Fruit fly (Drosophila melanogaster) whole organism, embryonic: Measurements from ENCODE around the gene Src64B.

ENCODE experiments used
- Adf1 ChIP-seq: fragments of 200-800 bp; sonication (Bioruptor generic); IDR thresholded peaks from 2 replicates; pipeline ENCODE4 v1.3.6; 2022; ENCODE audit warnings: missing biosample characterization, missing genetic modification characterization
- Aef1 ChIP-seq: fragments of 200-800 bp; sonication (Bioruptor generic); IDR thresholded peaks from 3 replicates; pipeline ENCODE4 v1.3.6; 2022; ENCODE audit warnings: missing biosample characterization, missing genetic modification characterization
- BtbVII ChIP-seq: fragments of 200-800 bp; sonication (Bioruptor generic); optimal IDR thresholded peaks from 3 replicates; lab custom pipeline; 2017; ENCODE audit warnings: missing biosample characterization, mild to moderate bottlenecking, missing genetic modification characterization
- CG10274 ChIP-seq: fragments of 200-800 bp; sonication (Bioruptor generic); optimal IDR thresholded peaks from 3 replicates; lab custom pipeline; 2017; ENCODE audit warnings: missing biosample characterization, mild to moderate bottlenecking, missing genetic modification characterization
- CG12071 ChIP-seq: fragments of 200-800 bp; sonication (Bioruptor generic); optimal IDR thresholded peaks from 3 replicates; lab custom pipeline; 2018; ENCODE audit warnings: missing biosample characterization, mild to moderate bottlenecking, missing genetic modification characterization
- CG1233 ChIP-seq: fragments of 200-800 bp; sonication (Bioruptor generic); optimal IDR thresholded peaks from 4 replicates; lab custom pipeline; 2018; ENCODE audit warnings: missing biosample characterization, mild to moderate bottlenecking, missing genetic modification characterization
- CG12391 ChIP-seq: fragments of 200-800 bp; sonication (Bioruptor generic); optimal IDR thresholded peaks from 3 replicates; lab custom pipeline; 2018; ENCODE audit warnings: missing biosample characterization, mild to moderate bottlenecking, missing genetic modification characterization, moderate library complexity
- CG15479 ChIP-seq: fragments of 200-800 bp; sonication (Bioruptor generic); optimal IDR thresholded peaks from 3 replicates; lab custom pipeline; 2019; ENCODE audit warnings: missing biosample characterization, mild to moderate bottlenecking, missing genetic modification characterization, moderate library complexity
- CG1602 ChIP-seq: fragments of 200-800 bp; sonication (Bioruptor generic); optimal IDR thresholded peaks from 3 replicates; lab custom pipeline; 2016; ENCODE audit warnings: missing biosample characterization, missing genetic modification characterization
- CG1647 ChIP-seq: fragments of 200-800 bp; sonication (Bioruptor generic); optimal IDR thresholded peaks from 3 replicates; lab custom pipeline; 2016; ENCODE audit warnings: missing biosample characterization, missing genetic modification characterization
- CG16863 ChIP-seq: fragments of 200-800 bp; sonication (Bioruptor generic); optimal IDR thresholded peaks from 3 replicates; lab custom pipeline; 2016; ENCODE audit warnings: missing biosample characterization, missing genetic modification characterization
- CG31365 ChIP-seq: fragments of 200-800 bp; sonication (Bioruptor generic); optimal IDR thresholded peaks from 2 replicates; lab custom pipeline; 2018; ENCODE audit warnings: missing biosample characterization, mild to moderate bottlenecking, missing genetic modification characterization
- CG32772 ChIP-seq: fragments of 200-800 bp; sonication (Bioruptor generic); IDR thresholded peaks from 2 replicates; pipeline ENCODE4 v1.3.6; 2022; ENCODE audit warnings: missing biosample characterization, missing genetic modification characterization
- CG3281 ChIP-seq: fragments of 200-800 bp; sonication (Bioruptor generic); optimal IDR thresholded peaks from 3 replicates; lab custom pipeline; 2017; ENCODE audit warnings: missing biosample characterization, mild to moderate bottlenecking, missing genetic modification characterization
- CG3995 ChIP-seq: fragments of 200-800 bp; sonication (Bioruptor generic); optimal IDR thresholded peaks from 3 replicates; lab custom pipeline; 2016; ENCODE audit warnings: missing biosample characterization, missing genetic modification characterization
- CG7928 ChIP-seq: fragments of 200-800 bp; sonication (Bioruptor generic); optimal IDR thresholded peaks from 2 replicates; lab custom pipeline; 2017; ENCODE audit warnings: missing biosample characterization, mild to moderate bottlenecking, missing genetic modification characterization
- CG9817 ChIP-seq: fragments of 200-800 bp; sonication (Bioruptor generic); optimal IDR thresholded peaks from 2 replicates; lab custom pipeline; 2018; ENCODE audit warnings: missing biosample characterization, mild to moderate bottlenecking, missing genetic modification characterization, moderate library complexity
- CoRest ChIP-seq: fragments of 200-800 bp; sonication (Bioruptor generic); optimal IDR thresholded peaks from 3 replicates; lab custom pipeline; 2018; ENCODE audit warnings: missing biosample characterization, mild to moderate bottlenecking, missing genetic modification characterization, moderate library complexity
- Doc3 ChIP-seq: fragments of 200-800 bp; sonication (Bioruptor generic); IDR thresholded peaks from 3 replicates; pipeline ENCODE4 v1.3.6; 2022; ENCODE audit warnings: missing biosample characterization, missing genetic modification characterization; ENCODE audit not compliant: partially characterized antibody
- Drgx ChIP-seq: fragments of 200-800 bp; sonication (Bioruptor generic); IDR thresholded peaks from 2 replicates; pipeline ENCODE4 v1.3.6; 2022; ENCODE audit warnings: missing biosample characterization, missing genetic modification characterization
- HLH54F ChIP-seq: fragments of 200-800 bp; sonication (Bioruptor generic); optimal IDR thresholded peaks from 3 replicates; lab custom pipeline; 2016; ENCODE audit warnings: missing biosample characterization, missing genetic modification characterization
- HLHmδ ChIP-seq: fragments of 200-800 bp; sonication (Bioruptor generic); optimal IDR thresholded peaks from 2 replicates; lab custom pipeline; 2018; ENCODE audit warnings: missing biosample characterization, mild to moderate bottlenecking, missing genetic modification characterization, moderate library complexity
- HmgD ChIP-seq: fragments of 200-800 bp; sonication (Bioruptor generic); optimal IDR thresholded peaks from 3 replicates; lab custom pipeline; 2016; ENCODE audit warnings: missing biosample characterization, missing genetic modification characterization
- HmgZ ChIP-seq: fragments of 200-800 bp; sonication (Bioruptor generic); optimal IDR thresholded peaks from 2 replicates; lab custom pipeline; 2018; ENCODE audit warnings: missing biosample characterization, mild to moderate bottlenecking, missing genetic modification characterization
- Kr ChIP-seq: fragments of 200-800 bp; sonication (Bioruptor generic); optimal IDR thresholded peaks from 2 replicates; lab custom pipeline; 2017; ENCODE audit warnings: missing biosample characterization, mild to moderate bottlenecking, missing genetic modification characterization
- MESR4 ChIP-seq: fragments of 200-800 bp; sonication (Bioruptor generic); optimal IDR thresholded peaks from 2 replicates; lab custom pipeline; 2018; ENCODE audit warnings: missing biosample characterization, mild to moderate bottlenecking, missing genetic modification characterization, moderate library complexity
- Ravus ChIP-seq: fragments of 200-800 bp; sonication (Bioruptor generic); IDR thresholded peaks from 2 replicates; pipeline ENCODE4 v1.3.6; 2022; ENCODE audit warnings: missing biosample characterization, missing genetic modification characterization
- Xbp1 ChIP-seq: fragments of 200-800 bp; sonication (Bioruptor generic); optimal IDR thresholded peaks from 3 replicates; lab custom pipeline; 2016; ENCODE audit warnings: missing biosample characterization, mild to moderate bottlenecking, missing genetic modification characterization
- chinmo ChIP-seq: fragments of 200-800 bp; sonication (Bioruptor generic); IDR thresholded peaks from 4 replicates; pipeline ENCODE4 v1.3.6; 2022; ENCODE audit warnings: missing biosample characterization, missing genetic modification characterization; ENCODE audit not compliant: partially characterized antibody
- da ChIP-seq: fragments of 200-800 bp; sonication (Bioruptor generic); optimal IDR thresholded peaks from 2 replicates; lab custom pipeline; 2016; ENCODE audit warnings: missing biosample characterization, missing genetic modification characterization
- dan ChIP-seq: fragments of 200-800 bp; sonication (Bioruptor generic); IDR thresholded peaks from 2 replicates; pipeline ENCODE4 v1.3.6; 2022; ENCODE audit warnings: missing biosample characterization, missing genetic modification characterization
- dati ChIP-seq: fragments of 200-800 bp; sonication (Bioruptor generic); IDR thresholded peaks from 2 replicates; pipeline ENCODE4 v1.3.6; 2022; ENCODE audit warnings: missing biosample characterization, missing genetic modification characterization
- dmrt99B ChIP-seq: fragments of 200-800 bp; sonication (Bioruptor generic); optimal IDR thresholded peaks from 2 replicates; lab custom pipeline; 2018; ENCODE audit warnings: missing biosample characterization, mild to moderate bottlenecking, missing genetic modification characterization, moderate library complexity
- dpn ChIP-seq, 2 experiments: fragments of 200-800 bp; sonication (Bioruptor generic); optimal IDR thresholded peaks; 3 replicates each; lab custom pipeline; 2016; ENCODE audit warnings: missing biosample characterization in 2 of 2, missing genetic modification characterization in 2 of 2
- fd96Cb ChIP-seq: fragments of 200-800 bp; sonication (Bioruptor generic); optimal IDR thresholded peaks from 2 replicates; lab custom pipeline; 2018; ENCODE audit warnings: missing biosample characterization, mild to moderate bottlenecking, missing genetic modification characterization, moderate library complexity
- gem ChIP-seq: fragments of 200-800 bp; sonication (Bioruptor generic); optimal IDR thresholded peaks from 2 replicates; lab custom pipeline; 2019; ENCODE audit warnings: missing biosample characterization, mild to moderate bottlenecking, missing genetic modification characterization, moderate library complexity
- grn ChIP-seq: fragments of 200-800 bp; sonication (Bioruptor generic); optimal IDR thresholded peaks from 3 replicates; lab custom pipeline; 2017; ENCODE audit warnings: missing biosample characterization, missing genetic modification characterization
- ham ChIP-seq: fragments of 200-800 bp; sonication (Bioruptor generic); IDR thresholded peaks from 2 replicates; pipeline ENCODE4 v1.3.6; 2022; ENCODE audit warnings: missing biosample characterization, missing genetic modification characterization
- lilli ChIP-seq: fragments of 200-800 bp; sonication (Bioruptor generic); optimal IDR thresholded peaks from 3 replicates; lab custom pipeline; 2016; ENCODE audit warnings: missing biosample characterization, missing genetic modification characterization
- onecut ChIP-seq: fragments of 200-800 bp; sonication (Bioruptor generic); IDR thresholded peaks from 2 replicates; pipeline ENCODE4 v1.3.6; 2022; ENCODE audit warnings: missing biosample characterization, missing genetic modification characterization
- org-1 ChIP-seq: fragments of 200-800 bp; sonication (Bioruptor generic); optimal IDR thresholded peaks from 2 replicates; lab custom pipeline; 2017; ENCODE audit warnings: missing biosample characterization, missing genetic modification characterization
- otp ChIP-seq: fragments of 200-800 bp; sonication (Bioruptor generic); IDR thresholded peaks from 3 replicates; pipeline ENCODE4, ENCODE4 v1.3.6; 2022; ENCODE audit warnings: missing biosample characterization, missing genetic modification characterization
- pzg ChIP-seq: fragments of 200-800 bp; sonication (Bioruptor generic); optimal IDR thresholded peaks from 3 replicates; lab custom pipeline; 2018; ENCODE audit warnings: missing biosample characterization, mild to moderate bottlenecking, missing genetic modification characterization, moderate library complexity
- ranshi ChIP-seq: fragments of 200-800 bp; sonication (Bioruptor generic); IDR thresholded peaks from 2 replicates; pipeline ENCODE4 v1.3.6; 2022; ENCODE audit warnings: missing biosample characterization, missing genetic modification characterization
- run ChIP-seq: fragments of 200-800 bp; sonication (Bioruptor generic); optimal IDR thresholded peaks from 3 replicates; lab custom pipeline; 2018; ENCODE audit warnings: missing biosample characterization, mild to moderate bottlenecking, missing genetic modification characterization
- schlank ChIP-seq: fragments of 200-800 bp; sonication (Bioruptor generic); optimal IDR thresholded peaks from 2 replicates; lab custom pipeline; 2018; ENCODE audit warnings: missing biosample characterization, mild to moderate bottlenecking, missing genetic modification characterization
- scrt ChIP-seq: fragments of 200-800 bp; sonication (Bioruptor generic); optimal IDR thresholded peaks from 2 replicates; lab custom pipeline; 2018; ENCODE audit warnings: missing biosample characterization, mild to moderate bottlenecking, missing genetic modification characterization, moderate library complexity
- tgo ChIP-seq: fragments of 200-800 bp; sonication (Bioruptor generic); IDR thresholded peaks from 3 replicates; pipeline ENCODE4 v1.3.6; 2022; ENCODE audit warnings: missing biosample characterization, missing genetic modification characterization
- zen ChIP-seq: fragments of 200-800 bp; sonication (Bioruptor generic); optimal IDR thresholded peaks from 3 replicates; lab custom pipeline; 2018; ENCODE audit warnings: missing biosample characterization, mild to moderate bottlenecking, missing genetic modification characterization, moderate library complexity

Src64B gene

dm6 chr3L:4543807-4544197 lies 82.2 kb downstream of the Src64B start (continued):
- peak; percentile 6 for TF ChIP-seq CG15479
- no peak for TF ChIP-seq CG7928 (GFP tag; lab: Kevin White, UChicago)
- TF ChIP-seq CG1233 (GFP tag; lab: Kevin White, UChicago) = no peak
- no peak for TF ChIP-seq run (tag; lab: Kevin White, UChicago)
- no peak for TF ChIP-seq fd96Cb (tag; lab: Kevin White, UChicago)
- TF ChIP-seq HmgZ (tag; lab: Kevin White, UChicago) = peak; percentile 34
- TF ChIP-seq CG32772 (GFP tag; lab: Robert Waterston, UW) = no peak
- no peak for TF ChIP-seq dati (GFP tag; lab: Robert Waterston, UW)
- TF ChIP-seq tgo (GFP tag; lab: Robert Waterston, UW) = no peak
- TF ChIP-seq BtbVII = no peak
- TF ChIP-seq CoRest (tag; lab: Kevin White, UChicago) = no peak
- no peak for TF ChIP-seq Drgx
- no peak for TF ChIP-seq ham (GFP tag; lab: Robert Waterston, UW)
- TF ChIP-seq schlank = no peak
- TF ChIP-seq HmgD = no peak
- TF ChIP-seq Ravus (GFP tag; lab: Robert Waterston, UW) = no peak
- TF ChIP-seq dan (GFP tag; lab: Robert Waterston, UW) = no peak
- TF ChIP-seq CG3995 (GFP tag; lab: Kevin White, UChicago) = peak; percentile 58
- no peak for TF ChIP-seq zen (tag; lab: Kevin White, UChicago)
- TF ChIP-seq Xbp1 (GFP tag; lab: Kevin White, UChicago) = no peak

dm6 chr3L:4543034-4543806 lies 82.8 kb downstream of the Src64B start:
- TF ChIP-seq CG10274 (GFP tag; lab: Kevin White, UChicago) (peak; percentile 6), CG1602 (GFP tag; lab: Kevin White, UChicago) (peak; percentile 7), dmrt99B (tag; lab: Kevin White, UChicago) (peak; percentile 16), Adf1 (GFP tag; lab: Robert Waterston, UW) (peak; percentile 58), chinmo (0 out of 4 replicates have a peak, but pooled peaks have one; percentile 68), lilli (GFP tag; lab: Kevin White, UChicago) (peak; percentile 68), CG9817 (tag; lab: Kevin White, UChicago) (peak; percentile 28), gem (tag; lab: Kevin White, UChicago) (peak; percentile 28), scrt (GFP tag; lab: Kevin White, UChicago) (no peak), CG1647 (GFP tag; lab: Kevin White, UChicago) (no peak), CG31365 (tag; lab: Kevin White, UChicago) (no peak), MESR4 (GFP tag; lab: Kevin White, UChicago) (no peak), onecut (GFP tag; lab: Robert Waterston, UW) (0 out of 2 replicates have a peak, but pooled peaks have one; percentile 15), HmgD (peak; percentile 25), HLHmδ (GFP tag; lab: Kevin White, UChicago) (no peak), CG12071 (peak; percentile 41), HLH54F (GFP tag; lab: Kevin White, UChicago) (peak; percentile 37), org-1 (peak; percentile 9), pzg (GFP tag; lab: Kevin White, UChicago) (no peak), Doc3 (GFP tag; lab: Robert Waterston, UW) (no peak), otp (peak; percentile 36; the same call in 1 of the 3 replicates), ranshi (no peak), CG3281 (peak; percentile 35), CG16863 (GFP tag; lab: Kevin White, UChicago) (peak; percentile 35), Aef1 (GFP tag; lab: Robert Waterston, UW) (peak; percentile 27; the same call in 1 of the 3 replicates), CG12391 (tag; lab: Kevin White, UChicago) (no peak), Kr (no peak), dpn (GFP tag; optimal IDR thresholded peaks at IDR 0.05; lab: Kevin White, UChicago) (peak; percentile 40 to 55), da (GFP tag; lab: Kevin White, UChicago) (peak; percentile 58), grn (peak; percentile 51)
